Worm (Caenorhabditis elegans): ENCODE data around the gene pie-1.

The pie-1 gene

DNA sequence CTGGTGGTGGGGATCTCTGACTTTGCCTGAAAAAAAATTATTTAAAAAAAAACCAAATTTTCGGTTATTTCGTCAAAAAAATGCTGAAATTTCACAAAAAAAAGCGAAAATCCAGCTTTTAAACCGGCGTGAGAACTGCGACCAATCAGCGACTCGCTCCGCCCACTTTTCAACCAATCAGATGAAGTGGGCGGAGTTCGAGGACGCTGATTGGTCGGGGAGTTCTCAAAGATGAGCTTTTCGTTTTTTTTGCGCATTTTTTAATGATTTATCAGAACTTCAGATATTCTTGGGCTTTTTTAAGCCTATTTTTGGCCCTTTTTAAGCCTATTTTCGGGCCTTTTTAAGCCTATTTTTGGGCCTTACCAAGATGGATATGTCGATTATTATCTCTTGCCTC is 6.4 kb upstream of the pie-1 start:
- TF ChIP-seq hlh-1 (tag; optimal IDR thresholded peaks at IDR 0.05) (no peak), lsy-2 (tag; optimal IDR thresholded peaks at IDR 0.05) (no peak), ceh-43 (GFP tag; optimal IDR thresholded peaks at IDR 0.05) (no peak), ztf-11 (tag; optimal IDR thresholded peaks at IDR 0.05) (no peak), sptf-1 (tag; optimal IDR thresholded peaks at IDR 0.05) (no peak), ham-2 (GFP tag; optimal IDR thresholded peaks at IDR 0.05) (no peak), flh-1 (GFP tag; optimal IDR thresholded peaks at IDR 0.05) (no peak), nhr-12 (tag; optimal IDR thresholded peaks at IDR 0.05) (no peak), drap-1 (GFP tag; optimal IDR thresholded peaks at IDR 0.05) (no peak), mls-2 (tag; optimal IDR thresholded peaks at IDR 0.05) (no peak), ceh-83 (GFP tag; optimal IDR thresholded peaks at IDR 0.05) (no peak), mab-5 (tag; optimal IDR thresholded peaks at IDR 0.05) (no peak), zip-8 (tag; optimal IDR thresholded peaks at IDR 0.05) (no peak), sem-2 (GFP tag; optimal IDR thresholded peaks at IDR 0.05) (no peak), blmp-1 (tag; optimal IDR thresholded peaks at IDR 0.05) (no peak), nhr-237 (tag; optimal IDR thresholded peaks at IDR 0.05) (no peak), ceh-39 (tag; optimal IDR thresholded peaks at IDR 0.05) (no peak), nhr-76 (tag; optimal IDR thresholded peaks at IDR 0.05) (no peak), nhr-2 (tag; optimal IDR thresholded peaks at IDR 0.05) (no peak), unc-62 (GFP tag; optimal IDR thresholded peaks at IDR 0.05) (no peak)

DNA sequence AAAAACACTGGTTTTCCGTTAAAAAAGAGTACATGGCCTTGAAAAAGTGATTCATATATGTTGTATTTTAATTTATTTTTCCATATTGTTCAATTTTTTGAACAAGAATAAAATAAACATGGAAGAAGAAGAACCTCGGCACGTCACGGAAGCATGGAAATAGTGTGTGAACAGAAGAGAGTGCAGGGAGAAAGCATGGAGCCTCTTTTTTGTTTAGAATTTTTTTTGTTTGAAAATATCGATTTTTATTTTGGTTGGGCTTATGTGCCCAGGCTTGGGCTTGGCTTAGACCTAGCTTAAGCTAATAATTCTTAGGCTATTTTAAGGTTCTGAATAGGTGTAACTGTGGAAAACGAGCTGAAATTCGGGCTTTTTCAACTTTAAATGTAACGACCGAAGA is 5.0 kb upstream of the pie-1 start, which contains the start of gene tat-1:
Gene tat-1 (minus strand): TSS at position 11 of the 400 bp plus-strand sequence.
- TF ChIP-seq blmp-1 (tag; optimal IDR thresholded peaks at IDR 0.05) (no peak), hlh-1 (tag; optimal IDR thresholded peaks at IDR 0.05) (no peak), ztf-11 (tag; optimal IDR thresholded peaks at IDR 0.05) (no peak), pha-4 (tag; optimal IDR thresholded peaks at IDR 0.05) (no peak), lin-32 (GFP tag; optimal IDR thresholded peaks at IDR 0.05) (no peak), nhr-12 (tag; optimal IDR thresholded peaks at IDR 0.05) (no peak), ceh-83 (GFP tag; optimal IDR thresholded peaks at IDR 0.05) (no peak), lin-13 (tag; optimal IDR thresholded peaks at IDR 0.05) (no peak)

DNA sequence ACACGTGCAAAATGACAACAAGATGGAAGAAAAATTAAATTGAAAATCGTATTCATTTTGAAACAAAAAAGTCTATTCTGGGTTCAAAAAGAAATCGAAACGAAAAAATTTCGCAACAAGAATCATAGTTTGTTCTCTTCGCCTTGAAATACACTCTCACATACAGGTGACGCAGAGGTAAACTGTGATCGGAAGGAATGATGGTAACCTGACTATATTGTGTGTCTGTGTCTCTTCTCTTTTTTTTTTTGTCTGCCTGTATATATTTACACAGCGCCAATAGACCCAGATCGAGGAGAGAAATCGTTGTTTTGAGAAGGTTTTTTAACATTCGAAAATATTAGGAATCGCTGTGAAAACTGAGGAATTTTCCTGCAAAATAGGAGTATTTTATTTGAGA is 2.6 kb upstream of the pie-1 start:
- TF ChIP-seq lin-13 (tag; optimal IDR thresholded peaks at IDR 0.05) (no peak), ceh-39 (tag; optimal IDR thresholded peaks at IDR 0.05) (no peak), snpc-4 (tag; optimal IDR thresholded peaks at IDR 0.05) (no peak), unc-39 (tag; optimal IDR thresholded peaks at IDR 0.05) (no peak), lin-32 (GFP tag; optimal IDR thresholded peaks at IDR 0.05) (no peak), pha-4 (tag; optimal IDR thresholded peaks at IDR 0.05) (no peak), nhr-2 (tag; optimal IDR thresholded peaks at IDR 0.05) (no peak), ham-2 (GFP tag; optimal IDR thresholded peaks at IDR 0.05) (no peak), nhr-237 (tag; optimal IDR thresholded peaks at IDR 0.05) (no peak), elt-3 (tag; optimal IDR thresholded peaks at IDR 0.05) (no peak), nhr-28 (tag; optimal IDR thresholded peaks at IDR 0.05) (no peak), drap-1 (GFP tag; optimal IDR thresholded peaks at IDR 0.05) (no peak), mls-2 (tag; optimal IDR thresholded peaks at IDR 0.05) (no peak)

DNA sequence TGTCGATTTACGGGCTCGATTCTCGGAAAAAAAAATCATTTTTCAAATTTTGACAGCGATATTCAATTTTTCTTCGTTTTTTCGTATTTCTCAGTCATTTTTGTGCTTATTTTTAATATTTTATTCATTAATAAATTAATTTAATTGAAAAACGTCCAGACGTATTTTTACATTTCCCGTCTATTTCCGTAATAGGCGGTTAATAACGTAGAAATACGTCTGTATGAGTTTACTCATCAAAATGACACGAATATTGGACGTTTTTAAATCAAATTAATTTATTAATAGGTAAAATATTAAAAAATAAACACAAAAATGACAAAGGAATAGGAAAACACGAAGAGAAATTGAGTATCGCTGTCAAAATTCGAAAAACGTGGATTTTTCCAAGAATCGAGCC is 2.0 kb upstream of the pie-1 start:
- no peak for TF ChIP-seq unc-62 (GFP tag; optimal IDR thresholded peaks at IDR 0.05)
- no peak for TF ChIP-seq nhr-12 (tag; optimal IDR thresholded peaks at IDR 0.05)
- TF ChIP-seq ceh-43 (GFP tag; optimal IDR thresholded peaks at IDR 0.05) = no peak
- TF ChIP-seq nhr-2 (tag; optimal IDR thresholded peaks at IDR 0.05) = no peak

DNA sequence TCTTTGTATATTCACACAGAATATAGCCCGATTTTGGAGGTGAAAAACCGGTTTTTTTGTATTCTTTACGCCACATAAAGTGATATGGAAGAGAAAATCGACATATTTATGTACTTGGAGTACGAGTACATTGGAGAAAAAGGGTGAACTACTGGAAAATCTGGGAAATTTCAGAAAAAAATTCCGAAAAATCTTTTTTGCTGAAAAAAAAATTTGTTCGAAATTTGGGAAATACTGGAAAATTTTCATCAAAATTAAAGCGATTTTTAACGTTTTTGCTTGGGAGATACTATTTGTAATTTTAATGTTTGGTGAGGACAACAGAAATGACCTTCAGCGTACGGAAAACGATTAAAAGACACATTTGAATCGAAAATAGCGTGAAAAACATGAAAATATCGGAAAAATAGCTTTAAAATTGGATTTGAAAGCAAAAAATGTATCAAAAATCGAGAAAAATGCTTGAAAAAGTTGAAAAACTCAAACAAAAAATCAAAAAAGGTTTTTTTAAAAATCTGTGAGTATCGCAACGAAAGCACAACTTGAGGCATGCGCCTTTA is 767 bp upstream of the pie-1 start:
- TF ChIP-seq elt-3 (tag; optimal IDR thresholded peaks at IDR 0.05) = no peak
- TF ChIP-seq ham-2 (GFP tag; optimal IDR thresholded peaks at IDR 0.05) = no peak
- TF ChIP-seq elt-1 (tag; optimal IDR thresholded peaks at IDR 0.05; ENCODE audit: borderline replicate concordance, insufficient read depth) = no peak
- no peak for TF ChIP-seq nhr-2 (tag; optimal IDR thresholded peaks at IDR 0.05)

DNA sequence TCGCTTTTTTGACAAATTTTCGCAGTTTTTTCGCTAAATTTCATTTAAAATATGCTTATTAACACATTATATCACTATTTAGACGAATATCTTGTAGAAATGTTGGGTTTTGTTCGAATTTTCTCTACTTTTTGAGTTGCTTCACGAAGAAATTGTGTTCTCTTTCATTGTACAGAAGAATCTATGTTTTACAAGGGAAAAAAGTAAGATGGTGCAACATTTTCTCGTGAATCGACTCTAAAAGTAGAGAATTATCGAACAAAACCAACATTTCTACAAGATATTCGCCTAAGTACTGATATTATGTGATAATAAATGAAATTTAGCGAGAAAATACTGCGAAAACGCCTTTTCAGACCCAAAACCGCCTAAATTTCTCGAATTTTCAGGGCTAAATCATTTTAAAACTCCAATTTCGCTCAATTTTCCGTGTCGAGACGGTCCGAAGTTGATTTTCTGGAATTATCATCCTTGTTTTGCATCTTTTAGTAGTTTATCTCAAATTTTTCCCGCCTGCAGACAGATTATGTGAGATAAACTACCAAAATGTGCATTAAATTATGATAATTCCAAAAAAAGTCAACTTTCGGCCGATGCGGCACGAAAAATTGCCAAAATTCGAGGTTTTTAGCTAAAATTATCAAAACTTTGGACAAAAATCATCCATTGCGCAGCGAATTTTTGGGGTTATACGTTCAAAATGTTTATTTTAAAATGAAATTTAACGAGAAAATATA is 1.0 kb downstream of the pie-1 start:
- TF ChIP-seq ham-2 (GFP tag; optimal IDR thresholded peaks at IDR 0.05) (no peak), ceh-43 (GFP tag; optimal IDR thresholded peaks at IDR 0.05) (no peak), ceh-83 (GFP tag; optimal IDR thresholded peaks at IDR 0.05) (no peak), ces-1 (GFP tag; optimal IDR thresholded peaks at IDR 0.05) (no peak), unc-120 (tag; optimal IDR thresholded peaks at IDR 0.05; ENCODE audit: poor library complexity, severe bottlenecking) (no peak), zip-8 (tag; optimal IDR thresholded peaks at IDR 0.05) (no peak), pha-4 (tag; optimal IDR thresholded peaks at IDR 0.05) (no peak)
